Fruit fly (Drosophila melanogaster) whole organism, embryonic: ENCODE measurements around the gene CG10589.

Experiments used
- Asciz ChIP-seq: fragments of 200-800 bp; sonication (Bioruptor generic); optimal IDR thresholded peaks from 2 replicates; lab custom pipeline; 2017; ENCODE audit warnings: missing biosample characterization, mild to moderate bottlenecking, missing genetic modification characterization, missing genetic modification reagents
- Bgb ChIP-seq: fragments of 200-800 bp; sonication (Bioruptor generic); IDR thresholded peaks from 2 replicates; pipeline ENCODE4 v1.3.6; 2022; ENCODE audit warnings: missing biosample characterization, missing genetic modification characterization; ENCODE audit not compliant: partially characterized antibody
- CG10147 ChIP-seq: fragments of 200-800 bp; sonication (Bioruptor generic); optimal IDR thresholded peaks from 2 replicates; lab custom pipeline; 2019; ENCODE audit warnings: missing biosample characterization, mild to moderate bottlenecking, missing genetic modification characterization, moderate library complexity
- CG10431 ChIP-seq: fragments of 200-800 bp; sonication (Bioruptor generic); optimal IDR thresholded peaks from 3 replicates; lab custom pipeline; 2018; ENCODE audit warnings: missing biosample characterization, mild to moderate bottlenecking, missing genetic modification characterization
- CG10565 ChIP-seq: fragments of 200-800 bp; sonication (Bioruptor generic); optimal IDR thresholded peaks from 3 replicates; lab custom pipeline; 2016; ENCODE audit warnings: missing biosample characterization, mild to moderate bottlenecking, missing genetic modification characterization
- CG10959 ChIP-seq: fragments of 200-800 bp; sonication (Bioruptor generic); IDR thresholded peaks from 2 replicates; pipeline ENCODE4 v1.3.6; 2022; ENCODE audit warnings: missing biosample characterization, missing genetic modification characterization
- CG11247 ChIP-seq: fragments of 200-800 bp; sonication (Bioruptor generic); IDR thresholded peaks from 2 replicates; pipeline ENCODE4 v1.3.6; 2022; ENCODE audit warnings: missing biosample characterization, missing genetic modification characterization
- CG11695 ChIP-seq: fragments of 200-800 bp; sonication (Bioruptor generic); IDR thresholded peaks from 3 replicates; pipeline ENCODE4 v1.3.6; 2022; ENCODE audit warnings: missing biosample characterization, missing genetic modification characterization
- CG12155 ChIP-seq: fragments of 200-800 bp; sonication (Bioruptor generic); optimal IDR thresholded peaks from 3 replicates; lab custom pipeline; 2016; ENCODE audit warnings: missing biosample characterization, missing genetic modification characterization
- CG12942 ChIP-seq: fragments of 200-800 bp; sonication (Bioruptor generic); optimal IDR thresholded peaks from 3 replicates; lab custom pipeline; 2016; ENCODE audit warnings: missing biosample characterization, missing genetic modification characterization
- CG14014 ChIP-seq: fragments of 200-800 bp; sonication (Bioruptor generic); IDR thresholded peaks from 2 replicates; pipeline ENCODE4 v1.3.6; 2022; ENCODE audit warnings: missing biosample characterization, missing genetic modification characterization
- CG1529 ChIP-seq: fragments of 200-800 bp; sonication (Bioruptor generic); optimal IDR thresholded peaks from 3 replicates; lab custom pipeline; 2018; ENCODE audit warnings: missing biosample characterization, missing genetic modification characterization
- CG1603 ChIP-seq: fragments of 200-800 bp; sonication (Bioruptor generic); optimal IDR thresholded peaks from 2 replicates; lab custom pipeline; 2019; ENCODE audit warnings: missing biosample characterization, mild to moderate bottlenecking, missing genetic modification characterization, moderate library complexity
- CG16779 ChIP-seq: fragments of 200-800 bp; sonication (Bioruptor generic); IDR thresholded peaks from 2 replicates; pipeline ENCODE4 v1.3.6; 2022; ENCODE audit warnings: missing biosample characterization, missing genetic modification characterization
- CG17802 ChIP-seq: fragments of 200-800 bp; sonication (Bioruptor generic); optimal IDR thresholded peaks from 2 replicates; lab custom pipeline; 2018; ENCODE audit warnings: missing biosample characterization, mild to moderate bottlenecking, missing genetic modification characterization, moderate library complexity
- CG2116 ChIP-seq: fragments of 200-800 bp; sonication (Bioruptor generic); optimal IDR thresholded peaks from 3 replicates; lab custom pipeline; 2018; ENCODE audit warnings: missing biosample characterization, mild to moderate bottlenecking, missing genetic modification characterization
- CG2678 ChIP-seq: fragments of 200-800 bp; sonication (Bioruptor generic); optimal IDR thresholded peaks from 3 replicates; lab custom pipeline; 2019; ENCODE audit warnings: missing biosample characterization, mild to moderate bottlenecking, missing genetic modification characterization, moderate library complexity
- CG2875 ChIP-seq: fragments of 200-800 bp; sonication (Bioruptor generic); optimal IDR thresholded peaks from 2 replicates; lab custom pipeline; 2017; ENCODE audit warnings: missing biosample characterization, mild to moderate bottlenecking, missing genetic modification characterization, missing genetic modification reagents
- CG31441 ChIP-seq: fragments of 200-800 bp; sonication (Bioruptor generic); IDR thresholded peaks from 2 replicates; pipeline ENCODE4 v1.3.6; 2022; ENCODE audit warnings: missing biosample characterization, missing genetic modification characterization
- CG3407 ChIP-seq: fragments of 200-800 bp; sonication (Bioruptor generic); optimal IDR thresholded peaks from 2 replicates; lab custom pipeline; 2018; ENCODE audit warnings: missing biosample characterization, mild to moderate bottlenecking, missing genetic modification characterization
- CG3726 ChIP-seq: fragments of 200-800 bp; sonication (Bioruptor generic); IDR thresholded peaks from 3 replicates; pipeline ENCODE4, ENCODE4 v1.3.6; 2022; ENCODE audit warnings: missing biosample characterization, missing genetic modification characterization
- CG4328 ChIP-seq: fragments of 200-800 bp; sonication (Bioruptor generic); optimal IDR thresholded peaks from 3 replicates; lab custom pipeline; 2017; ENCODE audit warnings: missing biosample characterization, missing genetic modification reagents, missing genetic modification characterization
- CG4707 ChIP-seq: fragments of 200-800 bp; sonication (Bioruptor generic); optimal IDR thresholded peaks from 2 replicates; lab custom pipeline; 2018; ENCODE audit warnings: missing biosample characterization, mild to moderate bottlenecking, missing genetic modification characterization, moderate library complexity
- CG6175 ChIP-seq: fragments of 200-800 bp; sonication (Bioruptor generic); IDR thresholded peaks from 3 replicates; pipeline ENCODE4 v1.3.6; 2022; ENCODE audit warnings: missing biosample characterization, missing genetic modification characterization
- CG6654 ChIP-seq: fragments of 200-800 bp; sonication (Bioruptor generic); optimal IDR thresholded peaks from 2 replicates; lab custom pipeline; 2017; ENCODE audit warnings: missing biosample characterization, mild to moderate bottlenecking, missing genetic modification characterization
- CG6765 ChIP-seq: fragments of 200-800 bp; sonication (Bioruptor generic); optimal IDR thresholded peaks from 3 replicates; lab custom pipeline; 2017; ENCODE audit warnings: missing biosample characterization, mild to moderate bottlenecking, missing genetic modification characterization
- CG7786 ChIP-seq: fragments of 200-800 bp; sonication (Bioruptor generic); optimal IDR thresholded peaks from 2 replicates; lab custom pipeline; 2016; ENCODE audit warnings: missing biosample characterization, missing genetic modification characterization
- CG7928 ChIP-seq: fragments of 200-800 bp; sonication (Bioruptor generic); optimal IDR thresholded peaks from 2 replicates; lab custom pipeline; 2017; ENCODE audit warnings: missing biosample characterization, mild to moderate bottlenecking, missing genetic modification characterization
- Doc2 ChIP-seq: fragments of 200-800 bp; sonication (Bioruptor generic); IDR thresholded peaks from 2 replicates; pipeline ENCODE4 v1.3.6; 2022; ENCODE audit warnings: missing biosample characterization, missing genetic modification characterization
- HLH54F ChIP-seq: fragments of 200-800 bp; sonication (Bioruptor generic); optimal IDR thresholded peaks from 3 replicates; lab custom pipeline; 2016; ENCODE audit warnings: missing biosample characterization, missing genetic modification characterization
- MTF-1 ChIP-seq: fragments of 200-800 bp; sonication (Bioruptor generic); optimal IDR thresholded peaks from 2 replicates; lab custom pipeline; 2018; ENCODE audit warnings: missing biosample characterization, mild to moderate bottlenecking, missing genetic modification characterization, borderline replicate concordance
- Spps ChIP-seq: fragments of 200-800 bp; sonication (Bioruptor generic); optimal IDR thresholded peaks from 2 replicates; lab custom pipeline; 2018; ENCODE audit warnings: missing biosample characterization, mild to moderate bottlenecking, missing genetic modification characterization
- abd-A ChIP-seq: fragments of 200-800 bp; sonication (Bioruptor generic); optimal IDR thresholded peaks from 3 replicates; lab custom pipeline; 2019; ENCODE audit warnings: missing biosample characterization, mild to moderate bottlenecking, missing genetic modification characterization, moderate library complexity
- ap ChIP-seq: fragments of 200-800 bp; sonication (Bioruptor generic); IDR thresholded peaks from 2 replicates; pipeline ENCODE4 v1.3.6; 2022; ENCODE audit warnings: missing biosample characterization, missing genetic modification characterization
- cas ChIP-seq: fragments of 200-800 bp; sonication (Bioruptor generic); IDR thresholded peaks from 2 replicates; pipeline ENCODE4 v1.3.6; 2022; ENCODE audit warnings: missing biosample characterization, missing genetic modification characterization
- corto ChIP-seq: fragments of 200-800 bp; sonication (Bioruptor generic); optimal IDR thresholded peaks from 2 replicates; lab custom pipeline; 2016; ENCODE audit warnings: missing biosample characterization, mild to moderate bottlenecking, missing genetic modification characterization, moderate library complexity
- croc ChIP-seq: fragments of 200-800 bp; sonication (Bioruptor generic); conservative IDR thresholded peaks from 3 replicates; pipeline ENCODE4 v1.3.6; 2022; ENCODE audit warnings: missing biosample characterization, missing genetic modification characterization
- crp ChIP-seq, 2 experiments: fragments of 200-800 bp; sonication (Bioruptor generic); optimal IDR thresholded peaks; 2 replicates in 1 of 2; 3 replicates in 1 of 2; lab custom pipeline; 2017; ENCODE audit warnings: missing biosample characterization in 2 of 2, missing genetic modification characterization in 2 of 2, mild to moderate bottlenecking in 1 of 2, moderate library complexity in 1 of 2
- eve ChIP-seq, 2 experiments: fragments of >200 bp; optimal IDR thresholded peaks; 2 replicates each; lab custom pipeline; 2017; ENCODE audit warnings: missing biosample characterization in 2 of 2, missing genetic modification characterization in 2 of 2
- eyg ChIP-seq: fragments of 200-800 bp; sonication (Bioruptor generic); optimal IDR thresholded peaks from 3 replicates; lab custom pipeline; 2016; ENCODE audit warnings: missing biosample characterization, missing genetic modification characterization
- gcm ChIP-seq: fragments of 200-800 bp; sonication (Bioruptor generic); optimal IDR thresholded peaks from 2 replicates; lab custom pipeline; 2019; ENCODE audit warnings: missing biosample characterization, mild to moderate bottlenecking, missing genetic modification characterization, moderate library complexity
- gt ChIP-seq: fragments of 200-800 bp; sonication (Bioruptor generic); IDR thresholded peaks from 2 replicates; pipeline ENCODE4 v1.3.6; 2022; ENCODE audit warnings: missing biosample characterization, missing genetic modification characterization
- hth ChIP-seq: fragments of >200 bp; optimal IDR thresholded peaks from 2 replicates; lab custom pipeline; 2017; ENCODE audit warnings: inconsistent platforms
- kah ChIP-seq: fragments of 200-800 bp; sonication (Bioruptor generic); optimal IDR thresholded peaks from 2 replicates; lab custom pipeline; 2018; ENCODE audit warnings: missing biosample characterization, mild to moderate bottlenecking, missing genetic modification characterization
- pan ChIP-seq, 4 experiments: fragments of >200 bp in 3 of 4; fragments of 200-800 bp in 1 of 4; sonication (Bioruptor generic) in 1 of 4; optimal IDR thresholded peaks in 3 of 4; IDR thresholded peaks in 1 of 4; 2 replicates each; pipeline versions ENCODE4 v1.3.6 to Lab custom; 2017 to 2022; ENCODE audit warnings: missing biosample characterization in 2 of 4, missing genetic modification characterization in 2 of 4, mixed read lengths in 1 of 4
- pzg ChIP-seq: fragments of 200-800 bp; sonication (Bioruptor generic); optimal IDR thresholded peaks from 3 replicates; lab custom pipeline; 2018; ENCODE audit warnings: missing biosample characterization, mild to moderate bottlenecking, missing genetic modification characterization, moderate library complexity
- ranshi ChIP-seq: fragments of 200-800 bp; sonication (Bioruptor generic); IDR thresholded peaks from 2 replicates; pipeline ENCODE4 v1.3.6; 2022; ENCODE audit warnings: missing biosample characterization, missing genetic modification characterization
- tup ChIP-seq: fragments of 200-800 bp; sonication (Bioruptor generic); optimal IDR thresholded peaks from 2 replicates; lab custom pipeline; 2016; ENCODE audit warnings: missing biosample characterization, mild to moderate bottlenecking, missing genetic modification characterization, moderate library complexity
- vfl ChIP-seq: fragments of 200-800 bp; sonication (Bioruptor generic); optimal IDR thresholded peaks from 2 replicates; lab custom pipeline; 2016; ENCODE audit warnings: missing biosample characterization, missing genetic modification characterization

CG10589 gene

dm6 chr3L:20954118-20954517 lies 26.5 kb downstream of the CG10589 start (continued):
- no peak for TF ChIP-seq croc (GFP tag; lab: Robert Waterston, UW)
- peak in 1 of 2 experiments; percentile 1 for TF ChIP-seq eve (GFP tag; optimal IDR thresholded peaks at IDR 0.05; lab: Kevin White, UChicago)
- TF ChIP-seq Doc2 (GFP tag; lab: Robert Waterston, UW): no peak
- peak; percentile 1 for TF ChIP-seq CG4328 (GFP tag; lab: Kevin White, UChicago)
- peak; percentile 39 for TF ChIP-seq CG1603 (tag; lab: Kevin White, UChicago)
- TF ChIP-seq CG11247 (GFP tag; lab: Robert Waterston, UW): no peak
- peak; percentile 31 for TF ChIP-seq CG3407 (GFP tag; lab: Kevin White, UChicago)
- no peak for TF ChIP-seq cas (GFP tag; lab: Robert Waterston, UW)
- no peak for TF ChIP-seq CG16779
- TF ChIP-seq CG2116: peak; percentile 22
- peak; percentile 7; the same call in 1 of the 2 replicates for TF ChIP-seq CG31441 (GFP tag; lab: Robert Waterston, UW)
- TF ChIP-seq CG10431 (GFP tag; lab: Kevin White, UChicago): peak; percentile 36
- no peak for TF ChIP-seq abd-A (tag; lab: Kevin White, UChicago)
- TF ChIP-seq ap (GFP tag; lab: Robert Waterston, UW): no peak
- no peak for TF ChIP-seq CG12155 (GFP tag; lab: Kevin White, UChicago)
- TF ChIP-seq HLH54F (GFP tag; lab: Kevin White, UChicago): no peak
- peak; percentile 42 for TF ChIP-seq Asciz (GFP tag; lab: Kevin White, UChicago)
- peak; percentile 13 for TF ChIP-seq Spps
- TF ChIP-seq CG17802: no peak
- no peak for TF ChIP-seq CG6175 (GFP tag; lab: Robert Waterston, UW)
- no peak for TF ChIP-seq CG7928
- TF ChIP-seq CG2678 (tag; lab: Kevin White, UChicago): no peak
- no peak for TF ChIP-seq gcm (GFP tag; lab: Kevin White, UChicago)
- TF ChIP-seq CG4707 (GFP tag; lab: Kevin White, UChicago): peak; percentile 48
- TF ChIP-seq CG7786 (GFP tag; lab: Kevin White, UChicago): no peak
- TF ChIP-seq CG11695 (GFP tag; lab: Robert Waterston, UW): 0 out of 3 replicates have a peak, but pooled peaks have one; percentile 28
- TF ChIP-seq CG2875 (GFP tag; lab: Kevin White, UChicago): peak; percentile 23

- no peak for TF ChIP-seq CG1529
- no peak for TF ChIP-seq CG10959
- TF ChIP-seq cas (GFP tag; lab: Robert Waterston, UW): no peak
- no peak for TF ChIP-seq kah (GFP tag; lab: Kevin White, UChicago)
- TF ChIP-seq MTF-1 (GFP tag; lab: Kevin White, UChicago): no peak
- TF ChIP-seq corto (GFP tag; lab: Kevin White, UChicago): no peak
- no peak for TF ChIP-seq CG10147
- TF ChIP-seq ranshi (GFP tag; lab: Robert Waterston, UW): no peak
- no peak for TF ChIP-seq pan (optimal IDR thresholded peaks at IDR 0.05; lab: Kevin White, UChicago)
- no peak for TF ChIP-seq pan (GFP tag; optimal IDR thresholded peaks at IDR 0.05 in 1 of 2, IDR thresholded peaks at IDR 0.05 in 1 of 2)
- TF ChIP-seq, all 482 proteins: peak for 0
Measured at dm6 chr3L:20956650-20957049, 29.0 kb downstream of the CG10589 start, which contains the start of the genes Sems and CG10588. Gene Sems, minus strand, starts transcription at chr3L:20956750. Gene CG10588, plus strand, starts transcription at chr3L:20956934.

dm6 chr3L:20961286-20961685 lies 33.7 kb downstream of the CG10589 start, which contains the start of gene CG11037:
Gene CG11037, minus strand, starts transcription at chr3L:20961386.
- TF ChIP-seq vfl (no peak), crp (GFP tag; optimal IDR thresholded peaks at IDR 0.05; lab: Kevin White, UChicago) (no peak), CG14014 (GFP tag; lab: Robert Waterston, UW) (no peak), CG6654 (GFP tag; lab: Kevin White, UChicago) (no peak), pzg (GFP tag; lab: Kevin White, UChicago) (no peak), tup (GFP tag; lab: Kevin White, UChicago) (no peak), hth (lab: Kevin White, UChicago) (no peak), gt (GFP tag; lab: Robert Waterston, UW) (no peak), CG12942 (GFP tag; lab: Kevin White, UChicago) (no peak), CG2116 (no peak), CG6765 (GFP tag; lab: Kevin White, UChicago) (no peak), eyg (no peak), CG10565 (GFP tag; lab: Kevin White, UChicago) (no peak), CG3726 (GFP tag; lab: Robert Waterston, UW) (no peak), Doc2 (GFP tag; lab: Robert Waterston, UW) (no peak), Bgb (no peak)
